Fruit fly (Drosophila melanogaster) whole organism, embryonic: Measurements from ENCODE around the gene CG3534.

Experiments
- Abd-B ChIP-seq: fragments of 200-800 bp; sonication (Bioruptor generic); optimal IDR thresholded peaks from 2 replicates; lab custom pipeline; 2018; ENCODE audit warnings: missing biosample characterization, mild to moderate bottlenecking, missing genetic modification characterization, moderate library complexity
- Bdp1 ChIP-seq: fragments of 200-800 bp; sonication (Bioruptor generic); optimal IDR thresholded peaks from 3 replicates; lab custom pipeline; 2016; ENCODE audit warnings: missing biosample characterization, missing genetic modification characterization
- CG10209 ChIP-seq: fragments of 200-800 bp; sonication (Bioruptor generic); optimal IDR thresholded peaks from 3 replicates; lab custom pipeline; 2017; ENCODE audit warnings: missing biosample characterization, mild to moderate bottlenecking, missing genetic modification characterization, missing genetic modification reagents
- CG10543 ChIP-seq: fragments of 200-800 bp; sonication (Bioruptor generic); optimal IDR thresholded peaks from 3 replicates; lab custom pipeline; 2017; ENCODE audit warnings: missing biosample characterization, mild to moderate bottlenecking, missing genetic modification characterization, moderate library complexity
- CG12299 ChIP-seq: fragments of 200-800 bp; sonication (Bioruptor generic); optimal IDR thresholded peaks from 2 replicates; lab custom pipeline; 2018; ENCODE audit warnings: missing biosample characterization, mild to moderate bottlenecking, missing genetic modification characterization
- CG12744 ChIP-seq: fragments of 200-800 bp; sonication (Bioruptor generic); optimal IDR thresholded peaks from 2 replicates; lab custom pipeline; 2016; ENCODE audit warnings: missing biosample characterization, missing genetic modification characterization
- CG13287 ChIP-seq: fragments of 200-800 bp; sonication (Bioruptor generic); IDR thresholded peaks from 2 replicates; pipeline ENCODE4 v1.3.6; 2022; ENCODE audit warnings: missing biosample characterization, missing genetic modification characterization; ENCODE audit not compliant: partially characterized antibody
- CG13296 ChIP-seq: fragments of 200-800 bp; sonication (Bioruptor generic); optimal IDR thresholded peaks from 3 replicates; lab custom pipeline; 2018; ENCODE audit warnings: missing biosample characterization, mild to moderate bottlenecking, missing genetic modification characterization
- CG15011 ChIP-seq: fragments of 200-800 bp; sonication (Bioruptor generic); optimal IDR thresholded peaks from 3 replicates; lab custom pipeline; 2018; ENCODE audit warnings: missing biosample characterization, mild to moderate bottlenecking, missing genetic modification characterization
- CG17359 ChIP-seq: fragments of 200-800 bp; sonication (Bioruptor generic); optimal IDR thresholded peaks from 3 replicates; lab custom pipeline; 2018; ENCODE audit warnings: missing biosample characterization, mild to moderate bottlenecking, missing genetic modification characterization, moderate library complexity
- CG18599 ChIP-seq: fragments of 200-800 bp; sonication (Bioruptor generic); optimal IDR thresholded peaks from 3 replicates; lab custom pipeline; 2017; ENCODE audit warnings: missing biosample characterization, missing genetic modification characterization, mild to moderate bottlenecking, moderate library complexity, missing genetic modification reagents
- CG18619 ChIP-seq: fragments of 200-800 bp; sonication (Bioruptor generic); optimal IDR thresholded peaks from 3 replicates; lab custom pipeline; 2017; ENCODE audit warnings: missing biosample characterization, mild to moderate bottlenecking, missing genetic modification characterization
- CG2120 ChIP-seq: fragments of 200-800 bp; sonication (Bioruptor generic); optimal IDR thresholded peaks from 3 replicates; lab custom pipeline; 2016; ENCODE audit warnings: missing biosample characterization, missing genetic modification characterization
- CG31224 ChIP-seq: fragments of 200-800 bp; sonication (Bioruptor generic); IDR thresholded peaks from 2 replicates; pipeline ENCODE4 v1.3.6; 2022; ENCODE audit warnings: missing biosample characterization, missing genetic modification characterization
- CG32767 ChIP-seq: fragments of 200-800 bp; sonication (Bioruptor generic); IDR thresholded peaks from 2 replicates; pipeline ENCODE4 v1.3.6; 2022; ENCODE audit warnings: missing biosample characterization, missing genetic modification characterization
- CG3407 ChIP-seq: fragments of 200-800 bp; sonication (Bioruptor generic); optimal IDR thresholded peaks from 2 replicates; lab custom pipeline; 2018; ENCODE audit warnings: missing biosample characterization, mild to moderate bottlenecking, missing genetic modification characterization
- CG6813 ChIP-seq: fragments of 200-800 bp; sonication (Bioruptor generic); optimal IDR thresholded peaks from 2 replicates; lab custom pipeline; 2017; ENCODE audit warnings: missing biosample characterization, missing genetic modification characterization, mild to moderate bottlenecking, moderate library complexity, missing genetic modification reagents
- CG7357 ChIP-seq: fragments of 200-800 bp; sonication (Bioruptor generic); IDR thresholded peaks from 3 replicates; pipeline ENCODE4 v1.3.6; 2022; ENCODE audit warnings: missing biosample characterization, missing genetic modification characterization
- D19A ChIP-seq: fragments of 200-800 bp; optimal IDR thresholded peaks from 3 replicates; lab custom pipeline; 2019; ENCODE audit warnings: missing biosample characterization, mild to moderate bottlenecking, missing genetic modification characterization, moderate library complexity
- D19B ChIP-seq: fragments of 200-800 bp; sonication (Bioruptor generic); optimal IDR thresholded peaks from 2 replicates; lab custom pipeline; 2017; ENCODE audit warnings: missing biosample characterization, mild to moderate bottlenecking, missing genetic modification characterization
- Dbx ChIP-seq: fragments of 200-800 bp; sonication (Bioruptor generic); IDR thresholded peaks from 3 replicates; pipeline ENCODE4 v1.3.6; 2022; ENCODE audit warnings: missing biosample characterization, missing genetic modification characterization
- Dek ChIP-seq: fragments of 200-800 bp; sonication (Bioruptor generic); optimal IDR thresholded peaks from 3 replicates; lab custom pipeline; 2019; ENCODE audit warnings: missing biosample characterization, mild to moderate bottlenecking, missing genetic modification characterization, moderate library complexity
- Med ChIP-seq: fragments of 200-800 bp; sonication (Bioruptor generic); peaks from one replicate; lab custom pipeline; 2016; ENCODE audit warnings: missing biosample characterization, missing genetic modification characterization, mild to moderate bottlenecking, inconsistent platforms, moderate library complexity
- NFAT ChIP-seq: fragments of 200-800 bp; sonication (Bioruptor generic); IDR thresholded peaks from 2 replicates; pipeline ENCODE4 v1.3.6; 2022; ENCODE audit warnings: missing biosample characterization, missing genetic modification characterization
- Rfx ChIP-seq: fragments of 200-800 bp; sonication (Bioruptor generic); IDR thresholded peaks from 2 replicates; pipeline ENCODE4 v1.3.6; 2022; ENCODE audit warnings: missing biosample characterization, missing genetic modification characterization
- Vsx1 ChIP-seq: fragments of 200-800 bp; sonication (Bioruptor generic); optimal IDR thresholded peaks from 2 replicates; lab custom pipeline; 2017; ENCODE audit warnings: missing biosample characterization, mild to moderate bottlenecking, missing genetic modification characterization, missing genetic modification reagents
- chinmo ChIP-seq: fragments of 200-800 bp; sonication (Bioruptor generic); IDR thresholded peaks from 4 replicates; pipeline ENCODE4 v1.3.6; 2022; ENCODE audit warnings: missing biosample characterization, missing genetic modification characterization; ENCODE audit not compliant: partially characterized antibody
- cwo ChIP-seq: fragments of 200-800 bp; sonication (Bioruptor generic); optimal IDR thresholded peaks from 3 replicates; lab custom pipeline; 2017; ENCODE audit warnings: missing biosample characterization, missing genetic modification characterization, mild to moderate bottlenecking, moderate library complexity, missing genetic modification reagents
- dati ChIP-seq: fragments of 200-800 bp; sonication (Bioruptor generic); IDR thresholded peaks from 2 replicates; pipeline ENCODE4 v1.3.6; 2022; ENCODE audit warnings: missing biosample characterization, missing genetic modification characterization
- exex ChIP-seq: fragments of 200-800 bp; sonication (Bioruptor generic); optimal IDR thresholded peaks from 4 replicates; lab custom pipeline; 2018; ENCODE audit warnings: missing biosample characterization, mild to moderate bottlenecking, missing genetic modification characterization, moderate library complexity
- fd3F ChIP-seq: fragments of 200-800 bp; sonication (Bioruptor generic); optimal IDR thresholded peaks from 2 replicates; lab custom pipeline; 2018; ENCODE audit warnings: missing biosample characterization, mild to moderate bottlenecking, missing genetic modification characterization, moderate library complexity
- fu2 ChIP-seq: fragments of 200-800 bp; sonication (Bioruptor generic); optimal IDR thresholded peaks from 2 replicates; lab custom pipeline; 2016; ENCODE audit warnings: missing biosample characterization, missing genetic modification characterization
- gem ChIP-seq: fragments of 200-800 bp; sonication (Bioruptor generic); optimal IDR thresholded peaks from 2 replicates; lab custom pipeline; 2019; ENCODE audit warnings: missing biosample characterization, mild to moderate bottlenecking, missing genetic modification characterization, moderate library complexity
- grn ChIP-seq: fragments of 200-800 bp; sonication (Bioruptor generic); optimal IDR thresholded peaks from 3 replicates; lab custom pipeline; 2017; ENCODE audit warnings: missing biosample characterization, missing genetic modification characterization
- rib ChIP-seq: fragments of 200-800 bp; sonication (Bioruptor generic); IDR thresholded peaks from 2 replicates; pipeline ENCODE4 v1.3.6; 2022; ENCODE audit warnings: missing biosample characterization, missing genetic modification characterization
- schlank ChIP-seq: fragments of 200-800 bp; sonication (Bioruptor generic); optimal IDR thresholded peaks from 2 replicates; lab custom pipeline; 2018; ENCODE audit warnings: missing biosample characterization, mild to moderate bottlenecking, missing genetic modification characterization
- sd ChIP-seq: fragments of 200-800 bp; sonication (Bioruptor generic); optimal IDR thresholded peaks from 3 replicates; lab custom pipeline; 2018; ENCODE audit warnings: missing biosample characterization, mild to moderate bottlenecking, missing genetic modification characterization, moderate library complexity
- sens ChIP-seq: fragments of 200-800 bp; sonication (Bioruptor generic); peaks from one replicate; lab custom pipeline; 2016; ENCODE audit warnings: missing biosample characterization, missing genetic modification characterization
- sob ChIP-seq: fragments of 200-800 bp; sonication (Bioruptor generic); IDR thresholded peaks from 2 replicates; pipeline ENCODE4 v1.3.6; 2022; ENCODE audit warnings: missing biosample characterization, missing genetic modification characterization
- sug ChIP-seq: fragments of 200-800 bp; optimal IDR thresholded peaks from 2 replicates; lab custom pipeline; 2019; ENCODE audit warnings: missing biosample characterization, mild to moderate bottlenecking, missing genetic modification characterization, moderate library complexity
- twi ChIP-seq: fragments of 200-800 bp; optimal IDR thresholded peaks from 2 replicates; lab custom pipeline; 2019; ENCODE audit warnings: missing biosample characterization, mild to moderate bottlenecking, missing genetic modification characterization, moderate library complexity
- vvl ChIP-seq: fragments of 200-800 bp; sonication (Bioruptor generic); IDR thresholded peaks from 2 replicates; pipeline ENCODE4 v1.3.6; 2022; ENCODE audit warnings: missing biosample characterization, missing genetic modification characterization

CG3534 gene

dm6 chr3R:16977745-16978305 is 18.4 kb upstream of the CG3534 start, which contains the start of gene Actn3 (continued):
- peak; percentile 48 for TF ChIP-seq Dek (tag; lab: Kevin White, UChicago)
- peak; percentile 57 for TF ChIP-seq Abd-B (GFP tag; lab: Kevin White, UChicago)

DNA sequence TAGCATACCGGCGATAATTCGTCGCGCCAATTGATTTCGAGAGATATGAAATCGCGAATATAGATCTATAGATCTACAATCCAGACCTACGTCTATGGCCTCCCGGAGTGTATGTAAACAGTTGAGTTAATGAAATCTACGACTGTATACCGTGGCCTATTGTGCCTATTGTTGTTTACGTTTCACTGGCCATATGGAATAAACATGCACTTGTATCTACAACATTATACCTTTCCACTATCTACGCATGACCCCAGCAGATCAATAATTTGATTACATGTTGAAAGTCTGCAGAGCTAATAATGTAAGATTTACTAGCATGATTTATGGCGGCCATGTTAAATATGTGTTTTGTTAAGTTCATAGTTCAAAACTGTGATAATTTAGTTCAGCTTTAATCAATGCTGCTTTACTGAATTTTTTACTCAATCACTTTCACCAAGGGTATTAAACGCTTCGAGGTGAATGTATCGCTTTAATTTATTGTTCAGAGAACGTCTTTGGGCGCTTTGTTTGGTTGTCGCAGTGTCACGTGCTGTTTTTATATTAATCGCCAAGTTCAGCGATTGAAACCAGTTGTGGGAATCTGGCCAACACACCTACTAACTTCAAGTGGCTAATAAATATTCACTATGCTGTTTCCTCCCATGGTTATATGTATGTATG is 15.2 kb upstream of the CG3534 start:
- TF ChIP-seq sd (tag; lab: Kevin White, UChicago), result peak; percentile 63
- TF ChIP-seq exex (tag; lab: Kevin White, UChicago), result peak; percentile 48
- TF ChIP-seq fu2 (GFP tag; lab: Kevin White, UChicago), result no peak
- peak; percentile 4 for TF ChIP-seq CG18619 (GFP tag; lab: Kevin White, UChicago)
- peak; percentile 96 for TF ChIP-seq cwo (GFP tag; lab: Kevin White, UChicago)
- TF ChIP-seq CG10209 (GFP tag; lab: Kevin White, UChicago), result peak; percentile 24
- TF ChIP-seq gem (tag; lab: Kevin White, UChicago), result peak; percentile 18
- TF ChIP-seq CG3407 (GFP tag; lab: Kevin White, UChicago), result no peak
- peak; percentile 20 for TF ChIP-seq CG15011 (GFP tag; lab: Kevin White, UChicago)
- TF ChIP-seq CG6813 (GFP tag; lab: Kevin White, UChicago), result peak; percentile 7
- TF ChIP-seq CG32767 (GFP tag; lab: Robert Waterston, UW), result no peak
- TF ChIP-seq sens, result peak; percentile 42
- peak; percentile 35; the same call in 1 of the 2 replicates for TF ChIP-seq Rfx (GFP tag; lab: Robert Waterston, UW)
- 0 out of 4 replicates have a peak, but pooled peaks have one; percentile 43 for TF ChIP-seq chinmo (GFP tag; lab: Robert Waterston, UW)
- peak; percentile 25; the same call in 1 of the 3 replicates for TF ChIP-seq Dbx (GFP tag; lab: Robert Waterston, UW)
- TF ChIP-seq CG13296 (GFP tag; lab: Kevin White, UChicago), result no peak
- TF ChIP-seq NFAT (GFP tag; lab: Robert Waterston, UW), result peak; percentile 33; the same call in 1 of the 2 replicates
- peak; percentile 3 for TF ChIP-seq Bdp1 (GFP tag; lab: Kevin White, UChicago)
- no peak for TF ChIP-seq CG13287
- no peak for TF ChIP-seq CG17359 (tag; lab: Kevin White, UChicago)
- peak; percentile 68 for TF ChIP-seq D19A (tag; lab: Kevin White, UChicago)
- peak; percentile 3 for TF ChIP-seq CG2120 (GFP tag; lab: Kevin White, UChicago)
- TF ChIP-seq schlank (tag; lab: Kevin White, UChicago), result peak; percentile 11
- TF ChIP-seq dati (GFP tag; lab: Robert Waterston, UW), result no peak
- no peak for TF ChIP-seq fd3F (GFP tag; lab: Kevin White, UChicago)
- TF ChIP-seq CG31224 (GFP tag; lab: Robert Waterston, UW), result 0 out of 2 replicates have a peak, but pooled peaks have one; percentile 10
- peak; percentile 69 for TF ChIP-seq Med (GFP tag; lab: Kevin White, UChicago)
- peak; percentile 7 for TF ChIP-seq Vsx1 (GFP tag; lab: Kevin White, UChicago)
- peak; percentile 11; the same call in 1 of the 2 replicates for TF ChIP-seq sob (GFP tag; lab: Robert Waterston, UW)
- TF ChIP-seq CG10543 (GFP tag; lab: Kevin White, UChicago), result peak; percentile 0
- peak; percentile 12 for TF ChIP-seq grn (GFP tag; lab: Kevin White, UChicago)
- peak; percentile 73 for TF ChIP-seq twi (tag; lab: Kevin White, UChicago)
- TF ChIP-seq CG12744 (GFP tag; lab: Kevin White, UChicago), result peak; percentile 23
- peak; percentile 20 for TF ChIP-seq D19B (GFP tag; lab: Kevin White, UChicago)
- TF ChIP-seq vvl, result peak; percentile 33; the same call in 1 of the 2 replicates
- peak; percentile 26 for TF ChIP-seq sug
- TF ChIP-seq rib (GFP tag; lab: Robert Waterston, UW), result peak; percentile 39; the same call in 1 of the 2 replicates
- peak; percentile 21 for TF ChIP-seq CG18599 (GFP tag; lab: Kevin White, UChicago)
- no peak for TF ChIP-seq CG7357
- no peak for TF ChIP-seq CG12299 (tag; lab: Kevin White, UChicago)
- TF ChIP-seq, all 482 proteins: peak for 30
